Fruit fly (Drosophila melanogaster): Measurements from ENCODE around the gene Tim17a2.

DNA sequence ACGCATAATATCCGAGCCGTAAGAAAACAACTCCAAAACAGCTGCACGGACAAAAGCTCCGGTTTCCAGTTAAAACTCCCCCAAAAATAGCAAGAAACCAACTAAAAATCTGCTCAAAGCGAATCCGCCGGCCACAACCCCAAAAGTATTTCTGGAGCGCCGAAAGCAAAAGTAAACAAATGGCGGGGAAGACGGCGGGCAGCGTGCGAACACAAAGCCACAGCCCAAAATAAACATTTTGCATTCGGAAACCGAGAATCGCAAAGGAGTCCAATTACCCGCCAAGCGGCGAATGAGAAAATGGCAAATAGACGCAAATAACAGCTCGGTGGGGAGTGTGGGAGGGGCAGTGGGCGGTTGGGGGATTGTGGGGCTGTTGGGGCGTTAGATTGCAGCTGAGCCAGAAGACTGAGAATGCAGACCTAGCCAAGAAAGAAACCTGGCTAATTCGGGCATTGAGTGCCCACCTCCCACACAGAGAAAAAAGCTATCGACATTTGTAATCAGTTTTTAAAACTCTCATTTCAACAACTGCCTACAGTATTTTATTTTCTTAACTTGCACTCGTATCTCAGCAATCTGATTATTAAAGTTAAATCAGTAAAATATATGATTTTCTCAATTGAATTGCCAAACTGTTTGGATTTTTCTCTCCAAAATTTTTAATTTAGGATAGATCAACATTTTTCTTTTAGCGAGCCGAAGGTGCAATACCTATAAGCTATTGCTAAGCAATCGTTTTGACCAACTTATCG is 48.2 kb downstream of the Tim17a2 start:
- TF ChIP-seq fd59A (GFP tag; optimal IDR thresholded peaks at IDR 0.05) (no peak), CG6854 (GFP tag; optimal IDR thresholded peaks at IDR 0.05) (no peak), CG8319 (GFP tag; optimal IDR thresholded peaks at IDR 0.05) (no peak), achi (GFP tag; optimal IDR thresholded peaks at IDR 0.05) (no peak), Gug (GFP tag; IDR thresholded peaks at IDR 0.05) (peak; percentile 24; the same call in 1 of the 2 replicates)
